Worm (Caenorhabditis elegans) whole organism, young adult: ENCODE data around the gene ZK1307.9.

ENCODE experiments used
- F23B12.7 ChIP-seq: sonication (generic microtip); optimal IDR thresholded peaks from 2 replicates; lab custom pipeline; 2017; ENCODE audit warnings: missing genetic modification characterization, mild to moderate bottlenecking, missing compliant biosample characterization, antibody characterized with exemption, moderate library complexity; ENCODE audit not compliant: insufficient read depth
- K12H6.12 ChIP-seq: fragments of 200-800 bp; sonication (Bioruptor generic); optimal IDR thresholded peaks from 2 replicates; lab custom pipeline; 2018; ENCODE audit warnings: mild to moderate bottlenecking, missing genetic modification characterization, missing compliant biosample characterization
- Y67H2A.10 ChIP-seq: fragments of 200-800 bp; sonication (Bioruptor generic); conservative IDR thresholded peaks from 2 replicates; pipeline ENCODE4 v1.3.6; 2022; ENCODE audit warnings: missing genetic modification reagents, missing genetic modification characterization, missing compliant biosample characterization
- ama-1 ChIP-seq, 3 experiments: fragments of 150-350 bp in 1 of 3; sonication (generic microtip) in 2 of 3; optimal IDR thresholded peaks; 2 replicates each; lab custom pipeline; 2014 to 2018; ENCODE audit warnings: missing biosample characterization in 2 of 3, missing genetic modification characterization in 2 of 3, missing genetic modification reagents in 2 of 3
- athp-1 ChIP-seq: sonication (generic microtip); optimal IDR thresholded peaks from 2 replicates; lab custom pipeline; 2017; ENCODE audit warnings: mild to moderate bottlenecking, missing genetic modification characterization, missing compliant biosample characterization
- die-1 ChIP-seq: sonication (generic microtip); optimal IDR thresholded peaks from 2 replicates; lab custom pipeline; 2016; ENCODE audit warnings: missing genotype, mild to moderate bottlenecking, missing genetic modification characterization, missing compliant biosample characterization
- lin-26 ChIP-seq: fragments of 200-800 bp; sonication (Bioruptor generic); IDR thresholded peaks from 2 replicates; pipeline ENCODE4 v1.3.6; 2022; ENCODE audit warnings: missing genetic modification reagents, missing genetic modification characterization, missing compliant biosample characterization
- nfyb-1 ChIP-seq: fragments of 200-800 bp; sonication (Bioruptor generic); IDR thresholded peaks from 2 replicates; pipeline ENCODE4 v1.3.6; 2022; ENCODE audit warnings: missing genetic modification reagents, missing genetic modification characterization, missing compliant biosample characterization
- nhr-90 ChIP-seq: sonication (generic microtip); optimal IDR thresholded peaks from 2 replicates; lab custom pipeline; 2016; ENCODE audit warnings: missing genotype, mild to moderate bottlenecking, missing genetic modification characterization, missing compliant biosample characterization
- sdz-38 ChIP-seq: sonication (generic microtip); optimal IDR thresholded peaks from 2 replicates; lab custom pipeline; 2016; ENCODE audit warnings: missing genotype, missing genetic modification characterization, missing compliant biosample characterization
- xnd-1 ChIP-seq: sonication (generic microtip); optimal IDR thresholded peaks from 2 replicates; lab custom pipeline; 2016; ENCODE audit warnings: missing genotype, missing genetic modification reagents, missing genetic modification characterization, missing compliant biosample characterization

ce11 chrII:9671308-9671707 lies 22.0 kb downstream of the ZK1307.9 start, which contains the start of gene ZK1320.7:
- TF ChIP-seq lin-26 (GFP tag; lab: Robert Waterston, UW) (no peak), xnd-1 (tag; lab: Kevin White, UChicago) (no peak), ama-1 (optimal IDR thresholded peaks at IDR 0.05; lab: Kevin White, UChicago) (no peak), ama-1 (GFP tag; optimal IDR thresholded peaks at IDR 0.05; lab: Kevin White, UChicago) (no peak), Y67H2A.10 (GFP tag; lab: Robert Waterston, UW) (no peak), die-1 (no peak), athp-1 (tag; lab: Kevin White, UChicago) (no peak), F23B12.7 (tag; lab: Kevin White, UChicago) (no peak), sdz-38 (tag; lab: Kevin White, UChicago) (no peak), nhr-90 (tag; lab: Kevin White, UChicago) (no peak), nfyb-1 (GFP tag; lab: Robert Waterston, UW) (no peak), K12H6.12 (tag; lab: Kevin White, UChicago) (no peak)
